Worm (Caenorhabditis elegans): ENCODE measurements around the gene F35D11.3.
A peak's percentile ranks its signal among the peaks of the same experiment; 100 is the strongest.

The F35D11.3 gene

DNA sequence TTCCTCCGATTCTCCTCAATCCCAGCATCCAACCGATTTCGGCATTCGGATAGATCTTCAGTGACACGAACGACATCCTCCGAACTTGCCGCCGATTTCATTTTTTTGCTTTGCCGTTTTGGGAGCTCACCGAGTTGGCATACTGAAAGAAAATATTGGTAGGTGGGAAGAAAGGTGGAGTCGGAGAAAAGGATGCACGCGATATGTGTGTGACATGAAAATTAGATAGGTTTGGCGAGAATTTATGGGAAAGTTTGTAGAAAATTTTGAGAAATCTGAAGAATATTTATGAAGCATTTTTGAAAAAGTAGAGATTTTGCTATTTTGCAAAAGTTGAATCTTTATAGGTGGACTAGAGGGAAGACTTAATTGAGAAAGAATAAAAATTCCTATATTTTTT, 30.1 kb downstream of the F35D11.3 start, which contains the start of gene che-10:
Gene che-10 (minus strand): TSS at position 101 of the 400 bp plus-strand sequence.
- no peak for TF ChIP-seq nhr-120 (GFP tag; IDR thresholded peaks at IDR 0.05)
- TF ChIP-seq hsf-1 (GFP tag; IDR thresholded peaks at IDR 0.05), result no peak
- no peak for TF ChIP-seq mel-28 (tag; optimal IDR thresholded peaks at IDR 0.05; ENCODE audit: borderline replicate concordance)
- no peak for TF ChIP-seq ZK185.1 (tag; optimal IDR thresholded peaks at IDR 0.05; ENCODE audit: poor library complexity, severe bottlenecking)
- no peak for TF ChIP-seq tbx-9 (tag; optimal IDR thresholded peaks at IDR 0.05; ENCODE audit: borderline replicate concordance)
- TF ChIP-seq die-1 (tag; optimal IDR thresholded peaks at IDR 0.05), result no peak
- TF ChIP-seq tbp1 (GFP tag; optimal IDR thresholded peaks at IDR 0.05), result no peak

DNA sequence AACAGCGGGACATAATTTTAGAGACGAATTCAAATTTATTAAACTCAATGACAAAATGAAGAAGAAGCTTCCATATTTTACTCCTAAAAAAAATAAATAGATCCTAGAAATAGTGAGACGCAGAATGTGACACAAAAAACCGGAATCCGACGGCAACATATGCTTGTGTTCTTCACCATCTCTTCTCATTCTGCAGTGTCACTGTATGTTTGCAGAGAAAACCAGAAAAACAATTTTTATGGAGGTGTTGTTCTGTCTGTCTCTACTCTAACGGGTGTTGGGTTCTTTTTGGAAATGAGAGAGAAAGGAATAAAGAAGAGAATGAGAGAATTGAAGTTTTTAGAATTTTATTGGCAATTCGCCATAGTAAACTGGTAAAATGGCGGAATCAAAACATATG, 30.7 kb downstream of the F35D11.3 start:
- no peak for TF ChIP-seq rcor-1 (GFP tag; IDR thresholded peaks at IDR 0.05)
- no peak for TF ChIP-seq lin-40 (tag; optimal IDR thresholded peaks at IDR 0.05)
- TF ChIP-seq nhr-179 (tag; optimal IDR thresholded peaks at IDR 0.05), result no peak
- no peak for TF ChIP-seq let-607 (tag; optimal IDR thresholded peaks at IDR 0.05)
- no peak for TF ChIP-seq Y95B8A.8 (GFP tag; IDR thresholded peaks at IDR 0.05)
- TF ChIP-seq ceh-58 (GFP tag; IDR thresholded peaks at IDR 0.05), result no peak
- no peak for TF ChIP-seq dox-1 (GFP tag; IDR thresholded peaks at IDR 0.05)

DNA sequence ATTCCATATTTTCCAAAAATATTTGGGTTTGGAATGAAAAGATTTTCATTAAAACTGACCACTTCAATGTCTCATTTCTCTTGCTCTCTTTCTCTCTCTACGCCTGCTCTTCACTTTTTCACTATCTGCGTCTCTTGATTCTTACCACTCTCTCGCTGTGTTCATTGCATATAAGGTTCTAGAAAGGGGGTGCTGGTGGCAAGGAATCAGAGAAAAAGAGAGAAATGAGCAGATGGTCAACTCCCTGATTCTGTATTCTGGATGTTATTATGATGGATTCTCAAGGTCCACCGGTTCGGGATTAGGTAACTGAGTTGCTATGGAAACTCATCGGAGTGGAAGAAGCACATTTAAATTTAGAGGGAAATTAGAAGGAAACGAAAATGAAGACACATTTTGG, 32.6 kb downstream of the F35D11.3 start:
- TF ChIP-seq lin-35 (GFP tag; optimal IDR thresholded peaks at IDR 0.05), result no peak
- no peak for TF ChIP-seq madf-8 (GFP tag; conservative IDR thresholded peaks at IDR 0.05)
- TF ChIP-seq ZK185.1 (tag; optimal IDR thresholded peaks at IDR 0.05; ENCODE audit: poor library complexity, severe bottlenecking), result no peak
- TF ChIP-seq snpc-1.3 (tag; optimal IDR thresholded peaks at IDR 0.05; ENCODE audit: insufficient read depth), result no peak
- TF ChIP-seq ets-4 (GFP tag; optimal IDR thresholded peaks at IDR 0.05), result no peak
- TF ChIP-seq hmg-1.2 (GFP tag; IDR thresholded peaks at IDR 0.05), result no peak
- no peak for TF ChIP-seq F49E8.2 (tag; optimal IDR thresholded peaks at IDR 0.05; ENCODE audit: insufficient read depth)
- no peak for TF ChIP-seq bed-2 (GFP tag; IDR thresholded peaks at IDR 0.05)
- no peak for TF ChIP-seq F52B5.7 (tag; optimal IDR thresholded peaks at IDR 0.05)
- no peak for TF ChIP-seq hrde-1 (tag; optimal IDR thresholded peaks at IDR 0.05; ENCODE audit: borderline replicate concordance)
- no peak for TF ChIP-seq cebp-2 (GFP tag; IDR thresholded peaks at IDR 0.05)
- TF ChIP-seq Y53G8AR.9 (GFP tag; conservative IDR thresholded peaks at IDR 0.05), result no peak
- TF ChIP-seq tbx-9 (tag; optimal IDR thresholded peaks at IDR 0.05; ENCODE audit: borderline replicate concordance), result no peak
- no peak for TF ChIP-seq hmg-20 (GFP tag; IDR thresholded peaks at IDR 0.05)
- TF ChIP-seq rec-8 (tag; optimal IDR thresholded peaks at IDR 0.05), result no peak
- no peak for TF ChIP-seq egl-44 (GFP tag; IDR thresholded peaks at IDR 0.05)
- TF ChIP-seq B0035.1 (tag; optimal IDR thresholded peaks at IDR 0.05), result no peak
- no peak for TF ChIP-seq D2030.7 (GFP tag; IDR thresholded peaks at IDR 0.05)
- TF ChIP-seq him-1 (tag; optimal IDR thresholded peaks at IDR 0.05), result no peak
- TF ChIP-seq ceh-91 (GFP tag; IDR thresholded peaks at IDR 0.05), result no peak

DNA sequence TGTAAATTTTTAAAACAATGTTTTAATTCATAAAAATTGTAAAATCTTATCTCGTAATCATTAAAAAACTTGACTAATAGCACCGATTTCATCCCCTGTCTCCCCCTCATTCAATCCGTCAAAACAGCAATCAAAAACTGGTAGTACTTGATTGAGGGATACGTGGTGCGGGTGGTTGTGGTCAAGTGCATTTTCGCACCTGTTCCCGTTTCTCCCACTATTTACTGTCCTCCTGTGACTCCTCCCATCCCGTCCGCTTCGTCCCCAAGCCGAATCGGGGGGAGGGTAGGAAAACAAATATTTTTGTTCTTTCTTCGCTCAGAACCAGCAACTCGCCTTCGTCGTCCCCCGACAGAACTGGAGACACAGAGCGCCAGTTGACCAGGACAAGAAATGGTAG, 40.6 kb downstream of the F35D11.3 start, which contains the start of gene lgc-27:
Gene lgc-27 (plus strand): TSS at position 301 of the 400 bp plus-strand sequence.
- TF ChIP-seq nfya-1 (tag; optimal IDR thresholded peaks at IDR 0.05; ENCODE audit: borderline replicate concordance, insufficient read depth) (no peak), madf-3 (GFP tag; IDR thresholded peaks at IDR 0.05) (0 out of 2 replicates have a peak, but pooled peaks have one; percentile 8)
